Fruit fly (Drosophila melanogaster) whole organism, embryonic: ENCODE data around the gene CG15570.

ENCODE experiments used
- Abd-B ChIP-seq: fragments of 200-800 bp; sonication (Bioruptor generic); optimal IDR thresholded peaks from 2 replicates; lab custom pipeline; 2018; ENCODE audit warnings: missing biosample characterization, mild to moderate bottlenecking, missing genetic modification characterization, moderate library complexity
- Atf6 ChIP-seq: fragments of 200-800 bp; sonication (Bioruptor generic); IDR thresholded peaks from 2 replicates; pipeline ENCODE4 v1.3.6; 2022; ENCODE audit warnings: missing biosample characterization, missing genetic modification characterization
- BEAF-32 ChIP-seq: fragments of 200-800 bp; sonication (Bioruptor generic); optimal IDR thresholded peaks from 3 replicates; lab custom pipeline; 2017; ENCODE audit warnings: missing biosample characterization, missing genetic modification characterization, mild to moderate bottlenecking, moderate library complexity, missing genetic modification reagents
- HmgD ChIP-seq: fragments of 200-800 bp; sonication (Bioruptor generic); optimal IDR thresholded peaks from 3 replicates; lab custom pipeline; 2016; ENCODE audit warnings: missing biosample characterization, missing genetic modification characterization
- fd102C ChIP-seq: fragments of 200-800 bp; sonication (Bioruptor generic); optimal IDR thresholded peaks from 2 replicates; lab custom pipeline; 2018; ENCODE audit warnings: missing biosample characterization, mild to moderate bottlenecking, missing genetic modification characterization, moderate library complexity
- lilli ChIP-seq: fragments of 200-800 bp; sonication (Bioruptor generic); optimal IDR thresholded peaks from 3 replicates; lab custom pipeline; 2016; ENCODE audit warnings: missing biosample characterization, missing genetic modification characterization
- sens-2 ChIP-seq: fragments of 200-800 bp; sonication (Bioruptor generic); IDR thresholded peaks from 2 replicates; pipeline ENCODE4 v1.3.6; 2022; ENCODE audit warnings: missing biosample characterization, missing genetic modification characterization

- no peak for TF ChIP-seq BEAF-32 (GFP tag; lab: Kevin White, UChicago)
- no peak for TF ChIP-seq sens-2
- no peak for TF ChIP-seq HmgD (GFP tag; lab: Kevin White, UChicago)
- no peak for TF ChIP-seq fd102C (GFP tag; lab: Kevin White, UChicago)
- TF ChIP-seq lilli (GFP tag; lab: Kevin White, UChicago): no peak
- no peak for TF ChIP-seq Atf6
- TF ChIP-seq Abd-B (GFP tag; lab: Kevin White, UChicago): no peak
These were observed 20.5 kb upstream of the CG15570 start for dm6 chrX:4197463-4197862.
